Worm (Caenorhabditis elegans): Measurements from ENCODE around the gene dnj-18.
"Not testable (repeated sequence)": the region's sequence is repeated elsewhere in the genome, so short reads cannot be mapped to it uniquely, and the experiment has no call there.

The dnj-18 gene

ce11 chrIII:4721750-4722149 lies 23.8 kb downstream of the dnj-18 start, which contains the start of gene acy-1:
Gene acy-1, plus strand, starts transcription at chrIII:4722095.
- TF ChIP-seq med-1 (GFP tag; optimal IDR thresholded peaks at IDR 0.05; ENCODE audit: insufficient read depth) (no peak), klf-2 (GFP tag; conservative IDR thresholded peaks at IDR 0.05) (no peak), ztf-23 (GFP tag; IDR thresholded peaks at IDR 0.05) (no peak), tab-1 (GFP tag; IDR thresholded peaks at IDR 0.05) (no peak), cog-1 (tag; optimal IDR thresholded peaks at IDR 0.05) (peak; percentile 25), T22C8.4 (GFP tag; IDR thresholded peaks at IDR 0.05) (no peak), ztf-29 (GFP tag; IDR thresholded peaks at IDR 0.05) (no peak)

- TF ChIP-seq flt-1 (GFP tag; IDR thresholded peaks at IDR 0.05) (0 out of 2 replicates have a peak, but pooled peaks have one; percentile 44), ref-1 (GFP tag; conservative IDR thresholded peaks at IDR 0.05) (no peak)
These were observed 26.0 kb downstream of the dnj-18 start for ce11 chrIII:4723922-4724321.

DNA sequence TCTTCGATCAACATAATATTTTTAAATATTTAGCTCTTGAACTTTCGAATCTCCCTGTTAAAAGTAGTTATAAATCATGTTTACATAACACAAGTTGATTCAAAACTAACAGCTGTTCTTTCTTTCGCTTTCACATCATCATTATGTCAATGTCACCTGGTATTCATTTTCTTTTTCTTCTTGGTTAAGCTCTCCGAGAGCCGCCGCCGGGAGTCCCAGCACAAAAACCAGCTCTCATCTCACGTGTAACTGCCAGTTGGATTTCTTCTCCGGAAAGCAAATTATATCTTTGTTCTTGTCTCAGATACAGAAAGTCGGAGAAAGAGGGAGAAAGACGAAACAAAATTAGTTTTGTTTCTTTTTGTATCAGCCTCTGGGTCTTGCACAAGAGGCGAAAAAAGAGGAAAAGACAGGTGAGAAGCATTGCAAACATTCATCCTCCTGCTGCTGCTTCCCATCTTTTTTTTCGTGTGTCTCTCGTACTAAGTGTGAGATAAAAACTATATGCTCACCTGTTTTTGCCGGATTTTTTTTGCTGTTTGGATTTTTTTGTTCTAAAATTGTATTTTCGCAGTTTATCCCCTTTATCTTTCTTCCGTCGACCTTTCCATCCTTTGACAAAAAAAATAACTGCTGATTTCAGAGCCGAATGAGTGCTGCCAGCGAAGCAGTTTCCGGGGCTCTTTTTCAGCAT lies 33.5 kb downstream of the dnj-18 start, which contains the start of gene F17C8.3:
Gene F17C8.3 (plus strand): TSS at position 644 of the 694 bp plus-strand sequence.
- TF ChIP-seq ref-1 (GFP tag; conservative IDR thresholded peaks at IDR 0.05), result no peak
- TF ChIP-seq ztf-29 (GFP tag; IDR thresholded peaks at IDR 0.05), result no peak
- TF ChIP-seq med-1 (GFP tag; optimal IDR thresholded peaks at IDR 0.05; ENCODE audit: insufficient read depth), result no peak
- TF ChIP-seq flt-1 (GFP tag; IDR thresholded peaks at IDR 0.05), result no peak
- no peak for TF ChIP-seq ztf-23 (GFP tag; IDR thresholded peaks at IDR 0.05)
- TF ChIP-seq T22C8.4 (GFP tag; IDR thresholded peaks at IDR 0.05), result no peak
- TF ChIP-seq tab-1 (GFP tag; IDR thresholded peaks at IDR 0.05), result no peak
- TF ChIP-seq cog-1 (tag; optimal IDR thresholded peaks at IDR 0.05), result no peak
- no peak for TF ChIP-seq klf-2 (GFP tag; conservative IDR thresholded peaks at IDR 0.05)

ce11 chrIII:4734056-4734455 lies 36.1 kb downstream of the dnj-18 start, which contains the start of gene F17C8.9:
Gene F17C8.9, plus strand, starts transcription at chrIII:4734356.
- TF ChIP-seq ztf-29 (GFP tag; IDR thresholded peaks at IDR 0.05) (no peak), flt-1 (GFP tag; IDR thresholded peaks at IDR 0.05) (no peak), med-1 (GFP tag; optimal IDR thresholded peaks at IDR 0.05; ENCODE audit: insufficient read depth) (no peak), klf-2 (GFP tag; conservative IDR thresholded peaks at IDR 0.05) (no peak), ztf-23 (GFP tag; IDR thresholded peaks at IDR 0.05) (no peak), cog-1 (tag; optimal IDR thresholded peaks at IDR 0.05) (no peak), ref-1 (GFP tag; conservative IDR thresholded peaks at IDR 0.05) (no peak), T22C8.4 (GFP tag; IDR thresholded peaks at IDR 0.05) (no peak), tab-1 (GFP tag; IDR thresholded peaks at IDR 0.05) (no peak)

DNA sequence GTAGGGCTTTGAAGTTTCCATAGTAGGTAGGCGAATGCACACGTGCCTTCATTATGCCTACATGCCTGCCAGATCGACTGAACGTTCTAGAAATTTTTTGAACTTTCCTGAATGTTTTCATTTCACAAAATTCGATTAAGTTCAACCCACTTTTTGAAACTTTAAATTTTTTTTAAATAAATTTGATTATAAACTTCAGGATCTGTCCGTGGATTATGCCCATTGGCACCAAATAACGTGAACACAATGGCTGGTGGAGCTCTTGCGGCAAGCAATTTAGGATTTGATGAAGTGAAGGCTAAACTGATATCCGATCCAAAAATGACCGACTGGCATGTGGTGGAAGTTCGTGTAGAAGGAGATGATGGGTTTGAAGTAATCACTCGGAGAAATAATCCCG lies 37.5 kb downstream of the dnj-18 start, which contains the start of gene F17C8.7:
Gene F17C8.7 (plus strand): TSS at position 301 of the 400 bp plus-strand sequence.
- TF ChIP-seq ref-1 (GFP tag; conservative IDR thresholded peaks at IDR 0.05) (no peak), cog-1 (tag; optimal IDR thresholded peaks at IDR 0.05) (no peak), tab-1 (GFP tag; IDR thresholded peaks at IDR 0.05) (no peak), klf-2 (GFP tag; conservative IDR thresholded peaks at IDR 0.05) (no peak), T22C8.4 (GFP tag; IDR thresholded peaks at IDR 0.05) (no peak), med-1 (GFP tag; optimal IDR thresholded peaks at IDR 0.05; ENCODE audit: insufficient read depth) (no peak)

DNA sequence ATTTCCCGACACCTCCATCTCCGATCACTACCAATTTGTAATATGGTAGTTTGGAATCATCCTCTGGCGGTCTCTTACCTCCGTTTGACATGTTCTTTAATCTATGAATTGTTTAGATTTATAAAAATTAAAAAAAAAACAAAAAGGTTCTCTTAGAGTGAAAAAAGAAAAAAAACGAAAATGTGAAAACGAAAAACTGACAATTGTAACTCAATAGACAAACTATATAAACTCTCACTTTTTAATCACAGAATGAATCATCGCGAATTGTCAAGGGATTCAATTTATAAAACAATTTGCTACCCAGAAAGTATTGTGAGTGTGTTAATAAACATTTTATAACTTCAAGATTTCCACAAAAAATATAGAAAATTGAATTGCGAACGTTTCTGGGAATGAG lies 42.1 kb downstream of the dnj-18 start, which contains the start of gene ras-2:
Gene ras-2 (minus strand): TSS at position 101 of the 400 bp plus-strand sequence.
- TF ChIP-seq ztf-23 (GFP tag; IDR thresholded peaks at IDR 0.05), result no peak
- no peak for TF ChIP-seq tab-1 (GFP tag; IDR thresholded peaks at IDR 0.05)

DNA sequence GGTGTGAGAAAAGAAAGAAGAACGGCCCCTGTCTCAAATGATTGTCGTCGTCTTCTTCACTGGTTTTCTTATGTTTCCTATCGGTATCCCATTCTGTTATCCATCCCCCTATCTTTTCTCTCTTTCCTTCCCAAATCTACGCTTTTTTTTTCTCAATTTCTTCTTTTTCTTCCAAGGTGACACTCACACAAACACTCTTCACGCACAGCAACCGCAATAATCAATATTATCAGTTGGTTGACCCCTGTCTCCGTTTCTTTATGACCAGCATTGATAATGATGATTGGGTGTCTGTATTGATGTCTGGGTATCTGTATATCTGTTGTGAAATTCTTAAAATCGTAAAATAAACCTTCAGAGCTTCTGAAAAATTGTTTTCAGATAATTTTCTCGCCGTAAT lies 42.9 kb downstream of the dnj-18 start:
- TF ChIP-seq cog-1 (tag; optimal IDR thresholded peaks at IDR 0.05) (no peak), ztf-29 (GFP tag; IDR thresholded peaks at IDR 0.05) (no peak), klf-2 (GFP tag; conservative IDR thresholded peaks at IDR 0.05) (no peak)

DNA sequence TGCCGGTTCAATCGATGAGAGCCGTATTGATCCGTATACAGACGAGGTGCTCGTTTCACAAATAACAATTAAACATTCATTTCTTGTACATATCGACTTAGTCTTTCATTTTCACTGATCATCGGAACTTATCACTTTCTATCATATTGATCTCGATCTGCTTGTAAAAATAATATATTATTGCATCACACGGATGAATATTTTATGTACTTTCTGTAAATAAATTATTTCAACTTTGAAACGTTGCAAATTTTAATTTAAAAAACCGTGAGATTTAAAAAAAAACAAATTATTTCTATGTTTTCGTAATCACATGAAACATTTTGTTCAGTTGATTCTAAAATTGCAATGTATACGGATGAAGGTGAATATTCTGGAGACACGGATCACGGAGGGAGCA lies 44.7 kb downstream of the dnj-18 start, which contains the start of gene twk-6:
Gene twk-6 (plus strand): TSS at position 301 of the 400 bp plus-strand sequence.
- TF ChIP-seq ztf-29, T22C8.4, flt-1 (GFP tag; IDR thresholded peaks at IDR 0.05): not testable (repeated sequence)

DNA sequence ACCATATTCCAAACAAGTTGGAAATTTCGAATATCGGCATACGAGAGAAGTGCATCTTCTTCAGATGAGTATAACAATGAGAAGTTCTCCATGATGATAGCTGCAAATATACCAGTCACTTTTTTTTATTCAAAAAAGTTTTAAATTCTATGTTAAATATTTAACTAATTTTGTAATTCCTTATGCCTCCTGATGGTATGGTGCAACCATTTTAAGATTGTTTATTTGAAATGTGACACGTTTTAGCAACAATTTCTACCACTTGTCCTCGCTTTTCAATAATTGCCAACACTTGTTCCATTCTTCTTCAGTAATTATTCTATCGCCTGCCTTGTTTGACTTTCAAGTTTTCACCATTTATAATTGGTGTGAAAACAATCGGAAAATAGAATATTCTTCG lies 48.0 kb downstream of the dnj-18 start, which contains the start of gene F17C8.6:
Gene F17C8.6 (minus strand): TSS at position 101 of the 400 bp plus-strand sequence.
- TF ChIP-seq flt-1 (GFP tag; IDR thresholded peaks at IDR 0.05), result no peak
- TF ChIP-seq klf-2 (GFP tag; conservative IDR thresholded peaks at IDR 0.05), result no peak
- TF ChIP-seq med-1 (GFP tag; optimal IDR thresholded peaks at IDR 0.05; ENCODE audit: insufficient read depth), result no peak
- TF ChIP-seq ztf-29 (GFP tag; IDR thresholded peaks at IDR 0.05), result no peak
- no peak for TF ChIP-seq cog-1 (tag; optimal IDR thresholded peaks at IDR 0.05)
- TF ChIP-seq T22C8.4 (GFP tag; IDR thresholded peaks at IDR 0.05), result no peak

ce11 chrIII:4748109-4748508 lies 50.2 kb downstream of the dnj-18 start, which contains the start of gene col-89:
Gene col-89, plus strand, starts transcription at chrIII:4748127.
- TF ChIP-seq ref-1 (GFP tag; conservative IDR thresholded peaks at IDR 0.05) (no peak), ztf-23 (GFP tag; IDR thresholded peaks at IDR 0.05) (no peak), tab-1 (GFP tag; IDR thresholded peaks at IDR 0.05) (no peak), T22C8.4 (GFP tag; IDR thresholded peaks at IDR 0.05) (no peak), ztf-29 (GFP tag; IDR thresholded peaks at IDR 0.05) (no peak), klf-2 (GFP tag; conservative IDR thresholded peaks at IDR 0.05) (no peak), flt-1 (GFP tag; IDR thresholded peaks at IDR 0.05) (no peak), cog-1 (tag; optimal IDR thresholded peaks at IDR 0.05) (no peak), med-1 (GFP tag; optimal IDR thresholded peaks at IDR 0.05; ENCODE audit: insufficient read depth) (no peak)

Data from whole organism, midembryonic.